Fruit fly (Drosophila melanogaster) whole organism, wandering third instar larva: ENCODE measurements around the gene CG31673.

Experiments
- Abd-B ChIP-seq: fragments of >200 bp; optimal IDR thresholded peaks from 2 replicates; lab custom pipeline; 2017; ENCODE audit warnings: missing biosample characterization, missing genetic modification characterization
- CG32264 ChIP-seq: fragments of 200-800 bp; sonication (Bioruptor generic); optimal IDR thresholded peaks from 2 replicates; lab custom pipeline; 2016; ENCODE audit warnings: missing biosample characterization, missing genetic modification characterization
- CG9705 ChIP-seq: fragments of 200-800 bp; sonication (Bioruptor generic); optimal IDR thresholded peaks from 2 replicates; lab custom pipeline; 2018; ENCODE audit warnings: missing biosample characterization, mild to moderate bottlenecking, missing genetic modification characterization
- CrebA ChIP-seq: fragments of 200-800 bp; sonication (Bioruptor generic); optimal IDR thresholded peaks from 2 replicates; lab custom pipeline; 2016; ENCODE audit warnings: missing biosample characterization, mild to moderate bottlenecking, missing genetic modification characterization, borderline replicate concordance
- Dfd ChIP-seq: fragments of >200 bp; optimal IDR thresholded peaks from 2 replicates; lab custom pipeline; 2017; ENCODE audit warnings: missing biosample characterization, missing genetic modification characterization
- Dif ChIP-seq: fragments of 200-275, 200-300 bp; sonication (Bioruptor generic); optimal IDR thresholded peaks from 2 replicates; lab custom pipeline; 2018; ENCODE audit warnings: missing biosample characterization, missing genetic modification characterization; ENCODE audit not compliant: partially characterized antibody
- GATAd ChIP-seq: sonication (Bioruptor generic); optimal IDR thresholded peaks from 2 replicates; lab custom pipeline; 2016; ENCODE audit warnings: missing biosample characterization, missing genetic modification characterization
- HLH106 ChIP-seq: fragments of 200-800 bp; optimal IDR thresholded peaks from 3 replicates; lab custom pipeline; 2019; ENCODE audit warnings: missing biosample characterization, mild to moderate bottlenecking, missing genetic modification characterization, moderate library complexity
- Hnf4 ChIP-seq: fragments of 200-800 bp; sonication (Bioruptor generic); optimal IDR thresholded peaks from 2 replicates; lab custom pipeline; 2016; ENCODE audit warnings: missing biosample characterization, mild to moderate bottlenecking, missing genetic modification characterization
- Hr78 ChIP-seq: fragments of >200 bp; optimal IDR thresholded peaks from 2 replicates; lab custom pipeline; 2017; ENCODE audit warnings: missing biosample characterization, missing genetic modification characterization
- Hr83 ChIP-seq: fragments of 200-300 bp; sonication (Bioruptor generic); optimal IDR thresholded peaks from 2 replicates; lab custom pipeline; 2016; ENCODE audit warnings: missing biosample characterization, mild to moderate bottlenecking, missing genetic modification characterization, moderate library complexity; ENCODE audit not compliant: poor library complexity, severe bottlenecking
- Jra ChIP-seq: sonication (Bioruptor generic); optimal IDR thresholded peaks from 2 replicates; lab custom pipeline; 2016; ENCODE audit warnings: missing biosample characterization, missing genetic modification characterization
- Mio ChIP-seq: sonication (Bioruptor generic); optimal IDR thresholded peaks from 2 replicates; lab custom pipeline; 2016; ENCODE audit warnings: missing biosample characterization, missing genetic modification characterization
- Myc ChIP-seq: fragments of >200 bp; optimal IDR thresholded peaks from 2 replicates; lab custom pipeline; 2017
- N ChIP-seq: fragments of >200 bp; optimal IDR thresholded peaks from 2 replicates; lab custom pipeline; 2018; ENCODE audit warnings: missing biosample characterization, missing external identifiers, missing genetic modification characterization
- OdsH ChIP-seq: fragments of 200-800 bp; sonication (Bioruptor generic); optimal IDR thresholded peaks from 2 replicates; lab custom pipeline; 2016; ENCODE audit warnings: missing biosample characterization, mild to moderate bottlenecking, missing genetic modification characterization
- Rel ChIP-seq, 2 experiments: fragments of 200-800 bp; sonication (Bioruptor generic) in 1 of 2; optimal IDR thresholded peaks; 2 replicates in 1 of 2; 3 replicates in 1 of 2; lab custom pipeline; 2016 to 2019; ENCODE audit warnings: mild to moderate bottlenecking in 2 of 2, missing biosample characterization in 2 of 2, missing genetic modification characterization in 2 of 2, moderate library complexity in 1 of 2
- Sp1 ChIP-seq: fragments of 200-800 bp; sonication (Bioruptor generic); optimal IDR thresholded peaks from 3 replicates; lab custom pipeline; 2019; ENCODE audit warnings: missing biosample characterization, mild to moderate bottlenecking, missing genetic modification characterization, moderate library complexity
- Vsx2 ChIP-seq: fragments of 200-300, 225-300 bp; sonication (Bioruptor generic); optimal IDR thresholded peaks from 2 replicates; lab custom pipeline; 2018; ENCODE audit warnings: missing biosample characterization, missing genetic modification characterization; ENCODE audit not compliant: partially characterized antibody
- br ChIP-seq: fragments of 200-800 bp; sonication (Bioruptor generic); optimal IDR thresholded peaks from 2 replicates; lab custom pipeline; 2016; ENCODE audit warnings: missing biosample characterization, missing genetic modification characterization
- brk ChIP-seq: fragments of 200-800 bp; sonication (Bioruptor generic); optimal IDR thresholded peaks from 2 replicates; lab custom pipeline; 2016; ENCODE audit warnings: missing biosample characterization, mild to moderate bottlenecking, missing genetic modification characterization
- dl ChIP-seq, 2 experiments: fragments of 175-275, 200-275 bp in 1 of 2; fragments of 200-275 bp in 1 of 2; sonication (Bioruptor generic); optimal IDR thresholded peaks; lab custom pipeline; 2018; ENCODE audit warnings: mild to moderate bottlenecking in 2 of 2, missing biosample characterization in 2 of 2, missing genetic modification characterization in 2 of 2, moderate library complexity in 2 of 2; ENCODE audit not compliant: partially characterized antibody in 2 of 2, insufficient read depth in 1 of 2
- dmrt93B ChIP-seq: fragments of 200-800 bp; sonication (Bioruptor generic); optimal IDR thresholded peaks from 2 replicates; lab custom pipeline; 2018; ENCODE audit warnings: missing biosample characterization, mild to moderate bottlenecking, missing genetic modification characterization
- dsf ChIP-seq: sonication (Bioruptor generic); optimal IDR thresholded peaks from 2 replicates; lab custom pipeline; 2016; ENCODE audit warnings: missing biosample characterization, missing genetic modification characterization, borderline replicate concordance
- ey ChIP-seq: fragments of 200-800 bp; sonication (Bioruptor generic); optimal IDR thresholded peaks from 2 replicates; lab custom pipeline; 2016; ENCODE audit warnings: missing biosample characterization, missing genetic modification characterization
- foxo ChIP-seq, 2 experiments: fragments of 200-800 bp; sonication (Bioruptor generic); optimal IDR thresholded peaks; 2 replicates in 1 of 2; 3 replicates in 1 of 2; lab custom pipeline; 2016 to 2017; ENCODE audit warnings: missing biosample characterization in 2 of 2, missing genetic modification characterization in 2 of 2
- fru ChIP-seq: fragments of 200-800 bp; sonication (Bioruptor generic); optimal IDR thresholded peaks from 3 replicates; lab custom pipeline; 2016; ENCODE audit warnings: missing biosample characterization, mild to moderate bottlenecking, missing genetic modification characterization
- h ChIP-seq: fragments of 200-800 bp; sonication (Bioruptor generic); optimal IDR thresholded peaks from 3 replicates; lab custom pipeline; 2016; ENCODE audit warnings: missing biosample characterization, mild to moderate bottlenecking, missing genetic modification characterization
- jim ChIP-seq: fragments of 175-275, 200-325 bp; sonication (Bioruptor generic); optimal IDR thresholded peaks from 2 replicates; lab custom pipeline; 2016; ENCODE audit warnings: missing biosample characterization, mild to moderate bottlenecking, missing genetic modification characterization
- lola ChIP-seq: fragments of >200 bp; optimal IDR thresholded peaks from 2 replicates; lab custom pipeline; 2017; ENCODE audit warnings: missing biosample characterization, missing genetic modification characterization
- pan ChIP-seq: fragments of >200 bp; optimal IDR thresholded peaks from 2 replicates; lab custom pipeline; 2017
- psq ChIP-seq: fragments of 200-800 bp; sonication (Bioruptor generic); optimal IDR thresholded peaks from 3 replicates; lab custom pipeline; 2017; ENCODE audit warnings: missing biosample characterization, mild to moderate bottlenecking, missing genetic modification characterization, moderate library complexity
- rgr ChIP-seq: fragments of 200-800 bp; sonication (Bioruptor generic); optimal IDR thresholded peaks from 3 replicates; lab custom pipeline; 2016; ENCODE audit warnings: missing biosample characterization, mild to moderate bottlenecking, missing genetic modification characterization
- sage ChIP-seq: fragments of 200-800 bp; sonication (Bioruptor generic); optimal IDR thresholded peaks from 2 replicates; lab custom pipeline; 2016; ENCODE audit warnings: missing biosample characterization, mild to moderate bottlenecking, missing genetic modification characterization
- sv ChIP-seq: fragments of 200-800 bp; sonication (Bioruptor generic); optimal IDR thresholded peaks from 3 replicates; lab custom pipeline; 2016; ENCODE audit warnings: missing biosample characterization, missing genetic modification characterization
- tai ChIP-seq: sonication (Bioruptor generic); optimal IDR thresholded peaks from 2 replicates; lab custom pipeline; 2016; ENCODE audit warnings: missing biosample characterization, missing genetic modification characterization
- usp ChIP-seq: fragments of >200 bp; optimal IDR thresholded peaks from 2 replicates; lab custom pipeline; 2017; ENCODE audit warnings: missing biosample characterization, missing genetic modification characterization
- woc ChIP-seq: sonication (Bioruptor generic); optimal IDR thresholded peaks from 2 replicates; lab custom pipeline; 2016; ENCODE audit warnings: missing biosample characterization, mild to moderate bottlenecking, missing genetic modification characterization

The CG31673 gene

DNA sequence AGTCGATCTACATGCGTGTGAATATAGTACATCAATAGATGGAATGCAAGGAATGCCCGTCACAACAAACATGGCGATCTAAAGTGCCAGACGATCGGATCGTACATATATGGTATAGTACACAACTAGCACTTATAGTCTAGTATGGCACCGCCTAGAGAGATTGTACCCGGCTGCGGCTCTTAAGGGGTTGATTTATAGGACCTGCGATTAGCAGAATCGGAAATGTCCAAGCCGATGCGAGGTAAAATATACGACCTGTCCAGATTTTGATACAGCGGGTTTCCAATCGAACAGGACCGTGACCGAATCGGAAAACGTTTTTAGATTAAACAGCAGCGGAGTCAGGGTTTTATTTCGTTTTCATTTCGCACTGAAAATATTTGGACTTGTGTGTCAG lies 45.5 kb upstream of the CG31673 start:
- no peak for TF ChIP-seq lola
- TF ChIP-seq fru (GFP tag; lab: Kevin White, UChicago): no peak
- TF ChIP-seq OdsH: no peak

DNA sequence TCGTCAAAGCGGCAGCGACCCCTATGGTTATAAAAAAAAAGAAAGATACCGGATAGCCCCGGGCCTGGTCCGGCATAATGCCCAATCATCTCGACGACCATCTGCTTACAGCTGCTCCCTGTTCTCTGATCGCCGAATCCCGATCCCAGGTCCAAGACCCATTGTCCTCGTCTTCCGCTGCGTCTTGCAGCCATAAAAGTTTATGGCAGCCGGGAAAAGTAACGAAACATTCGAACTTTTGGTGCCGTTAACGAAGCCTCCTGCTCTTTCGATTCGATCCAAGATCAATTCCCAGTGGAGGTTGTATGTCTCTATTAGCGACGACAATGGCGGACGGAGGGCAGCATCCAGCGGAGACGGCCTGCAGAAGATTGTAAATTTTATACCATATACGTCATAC lies 44.1 kb upstream of the CG31673 start:
- TF ChIP-seq Mio (no peak), dl (GFP tag; optimal IDR thresholded peaks at IDR 0.05; lab: Kevin White, UChicago; ENCODE audit: insufficient read depth in 1 of 2, partially characterized antibody in 2 of 2) (no peak), h (GFP tag; lab: Kevin White, UChicago) (no peak), GATAd (GFP tag; lab: Kevin White, UChicago) (no peak), Jra (GFP tag; lab: Kevin White, UChicago) (no peak), pan (lab: Kevin White, UChicago) (no peak), Hr78 (GFP tag; lab: Kevin White, UChicago) (no peak)

- TF ChIP-seq psq (GFP tag; lab: Kevin White, UChicago): peak; percentile 65
- TF ChIP-seq Hr78 (GFP tag; lab: Kevin White, UChicago): no peak
- peak; percentile 44 for TF ChIP-seq ey (GFP tag; lab: Kevin White, UChicago)
- TF ChIP-seq fru (GFP tag; lab: Kevin White, UChicago): peak; percentile 54
- no peak for TF ChIP-seq Abd-B (GFP tag; lab: Kevin White, UChicago)
- TF ChIP-seq N (GFP tag; lab: Kevin White, UChicago): no peak
- no peak for TF ChIP-seq Hr83 (GFP tag; lab: Kevin White, UChicago)
- no peak for TF ChIP-seq jim (GFP tag; lab: Kevin White, UChicago)
- no peak for TF ChIP-seq Rel (GFP tag; optimal IDR thresholded peaks at IDR 0.05; lab: Kevin White, UChicago)
- TF ChIP-seq Rel (tag; optimal IDR thresholded peaks at IDR 0.05; lab: Kevin White, UChicago): peak; percentile 27
- TF ChIP-seq CG32264: no peak
- TF ChIP-seq Hnf4: peak; percentile 77
- TF ChIP-seq pan (lab: Kevin White, UChicago): no peak
- TF ChIP-seq CG9705 (GFP tag; lab: Kevin White, UChicago): no peak
- TF ChIP-seq Myc (lab: Kevin White, UChicago): peak; percentile 78
- TF ChIP-seq lola: no peak
- TF ChIP-seq CrebA (GFP tag; lab: Kevin White, UChicago): no peak
- no peak for TF ChIP-seq Dif (GFP tag; lab: Kevin White, UChicago)
- TF ChIP-seq OdsH: peak; percentile 74
- peak; percentile 76 for TF ChIP-seq sage (GFP tag; lab: Kevin White, UChicago)
- TF ChIP-seq Mio: no peak
- peak; percentile 53 for TF ChIP-seq Sp1 (GFP tag; lab: Kevin White, UChicago)
- TF ChIP-seq h (GFP tag; lab: Kevin White, UChicago): peak; percentile 84
- TF ChIP-seq foxo (GFP tag; optimal IDR thresholded peaks at IDR 0.05; lab: Kevin White, UChicago): peak in 1 of 2 experiments; percentile 82
- TF ChIP-seq rgr (GFP tag; lab: Kevin White, UChicago): peak; percentile 76
- TF ChIP-seq br (GFP tag; lab: Kevin White, UChicago): peak; percentile 61
- TF ChIP-seq dmrt93B (GFP tag; lab: Kevin White, UChicago): peak; percentile 38
- no peak for TF ChIP-seq tai (GFP tag; lab: Kevin White, UChicago)
- peak; percentile 81 for TF ChIP-seq sv
- TF ChIP-seq usp (GFP tag; lab: Kevin White, UChicago): no peak
- no peak for TF ChIP-seq Dfd (GFP tag; lab: Kevin White, UChicago)
- TF ChIP-seq Jra (GFP tag; lab: Kevin White, UChicago): peak; percentile 38
- no peak for TF ChIP-seq Vsx2 (GFP tag; lab: Kevin White, UChicago)
- TF ChIP-seq woc (GFP tag; lab: Kevin White, UChicago): peak; percentile 60
- peak; percentile 71 for TF ChIP-seq HLH106 (tag; lab: Kevin White, UChicago)
- peak; percentile 80 for TF ChIP-seq brk
- TF ChIP-seq GATAd (GFP tag; lab: Kevin White, UChicago): no peak
- no peak for TF ChIP-seq dl (GFP tag; optimal IDR thresholded peaks at IDR 0.05; lab: Kevin White, UChicago; ENCODE audit: insufficient read depth in 1 of 2, partially characterized antibody in 2 of 2)
- peak; percentile 48 for TF ChIP-seq dsf (GFP tag; lab: Kevin White, UChicago)
- TF ChIP-seq, all 38 proteins: peak for 20
Measured at dm6 chr2L:20787271-20787791, 42.1 kb upstream of the CG31673 start, which contains the start of gene Pomp. Gene Pomp (plus strand): TSS chr2L:20787656.
